Worm (Caenorhabditis elegans) whole organism, midembryonic: ENCODE results near the gene F33C8.2.

Experiments used
- T22C8.4 ChIP-seq: fragments of 200-800 bp; sonication (Bioruptor generic); IDR thresholded peaks from 2 replicates; pipeline ENCODE4 v1.3.6; 2022; ENCODE audit warnings: missing genetic modification characterization, missing compliant biosample characterization
- cog-1 ChIP-seq: sonication (generic microtip); optimal IDR thresholded peaks from 2 replicates; lab custom pipeline; 2016; ENCODE audit warnings: missing genetic modification characterization, missing compliant biosample characterization
- flt-1 ChIP-seq: fragments of 200-800 bp; sonication (Bioruptor generic); IDR thresholded peaks from 2 replicates; pipeline ENCODE4 v1.3.6; 2022; ENCODE audit warnings: missing genetic modification characterization, missing compliant biosample characterization
- med-1 ChIP-seq: sonication (generic microtip); optimal IDR thresholded peaks from 2 replicates; lab custom pipeline; 2017; ENCODE audit warnings: missing genetic modification characterization, mild to moderate bottlenecking, missing compliant biosample characterization, antibody characterized with exemption, missing genetic modification reagents; ENCODE audit not compliant: insufficient read depth
- ref-1 ChIP-seq: fragments of 200-800 bp; sonication (Bioruptor generic); conservative IDR thresholded peaks from 2 replicates; pipeline ENCODE4 v1.3.6; 2022; ENCODE audit warnings: missing genetic modification reagents, missing genetic modification characterization, missing compliant biosample characterization

ce11 chrX:14744496-14744895 lies 23.3 kb downstream of the F33C8.2 start:
- TF ChIP-seq med-1 (no peak), T22C8.4 (GFP tag; lab: Robert Waterston, UW) (no peak), ref-1 (GFP tag; lab: Robert Waterston, UW) (no peak), cog-1 (tag; lab: Kevin White, UChicago) (no peak), flt-1 (GFP tag; lab: Robert Waterston, UW) (no peak)
